Fruit fly (Drosophila melanogaster) S2 (cell line): ENCODE data around the gene CG1575.

Source experiments
- CG8478 ChIP-seq: fragments of >200 bp; optimal IDR thresholded peaks from 2 replicates; lab custom pipeline; 2018
- CTCF ChIP-seq, 2 experiments: fragments of >200 bp; optimal IDR thresholded peaks; 2 replicates each; lab custom pipeline; 2018

CG1575 gene

dm6 chrX:8158942-8159472 lies 42.2 kb downstream of the CG1575 start:
- TF ChIP-seq CTCF (optimal IDR thresholded peaks at IDR 0.05; lab: Kevin White, UChicago) (no peak), CG8478 (lab: Kevin White, UChicago) (no peak)

- TF ChIP-seq CG8478 (lab: Kevin White, UChicago) = no peak
- TF ChIP-seq CTCF (optimal IDR thresholded peaks at IDR 0.05; lab: Kevin White, UChicago) = no peak
These were observed 42.9 kb downstream of the CG1575 start, which contains the start of gene CG15337 for dm6 chrX:8159754-8160153. TSS of gene CG15337 (plus strand) at chrX:8160054.

- TF ChIP-seq CG8478 (lab: Kevin White, UChicago) = no peak
- no peak for TF ChIP-seq CTCF (optimal IDR thresholded peaks at IDR 0.05; lab: Kevin White, UChicago)
These were observed 45.9 kb downstream of the CG1575 start, which contains the start of gene CG10761 for dm6 chrX:8162692-8163091. TSS of gene CG10761 (minus strand) at chrX:8162792.

- TF ChIP-seq CG8478 (lab: Kevin White, UChicago) = no peak
- no peak for TF ChIP-seq CTCF (optimal IDR thresholded peaks at IDR 0.05; lab: Kevin White, UChicago)
These were observed 46.6 kb downstream of the CG1575 start for dm6 chrX:8163452-8163851.

- no peak for TF ChIP-seq CTCF (optimal IDR thresholded peaks at IDR 0.05; lab: Kevin White, UChicago)
- no peak for TF ChIP-seq CG8478 (lab: Kevin White, UChicago)
These were observed 48.8 kb downstream of the CG1575 start, which contains the start of gene Or7a for dm6 chrX:8165608-8166007. TSS of gene Or7a (minus strand) at chrX:8165708.
